Fruit fly (Drosophila melanogaster): ENCODE results near the gene Nubp2.

Gene Nubp2

DNA sequence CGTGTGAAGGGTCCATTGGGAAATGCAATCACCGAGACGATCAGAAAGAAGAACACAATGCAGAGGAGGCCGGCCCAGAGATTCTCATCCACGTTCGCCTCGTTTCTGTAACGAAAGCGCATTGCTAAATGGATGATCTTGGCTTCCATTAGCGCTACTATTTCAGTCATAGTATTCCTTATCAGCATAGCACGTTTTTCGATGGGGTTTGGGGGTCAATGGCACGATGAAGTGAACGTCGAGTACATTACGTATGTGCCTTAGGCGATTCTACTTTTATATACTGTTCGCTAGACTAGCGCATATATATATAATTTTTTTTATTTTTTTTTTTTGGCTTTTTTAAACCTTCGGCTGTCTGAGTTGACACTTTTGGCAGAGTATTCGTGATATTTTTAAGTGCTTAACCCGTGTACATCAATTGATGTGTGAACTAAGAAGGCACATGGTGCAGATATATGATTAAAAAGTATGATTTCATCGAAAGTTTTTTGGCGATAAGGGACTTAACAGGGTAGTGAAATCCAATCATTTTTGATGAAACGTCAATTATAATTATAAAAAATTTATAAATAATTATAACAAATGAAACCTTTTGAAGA lies 1.9 kb upstream of the Nubp2 start:
- TF ChIP-seq Clk (GFP tag; optimal IDR thresholded peaks at IDR 0.05) (no peak), cic (GFP tag; optimal IDR thresholded peaks at IDR 0.05) (peak; percentile 81), CG33017 (tag; optimal IDR thresholded peaks at IDR 0.05) (no peak), CG1620 (GFP tag; optimal IDR thresholded peaks at IDR 0.05) (no peak), CG7101 (tag; optimal IDR thresholded peaks at IDR 0.05) (no peak), tj (GFP tag; optimal IDR thresholded peaks at IDR 0.05) (peak; percentile 50), Mnt (GFP tag; optimal IDR thresholded peaks at IDR 0.05) (peak; percentile 60), CG11617 (GFP tag; optimal IDR thresholded peaks at IDR 0.05) (no peak), CG12768 (GFP tag; optimal IDR thresholded peaks at IDR 0.05) (no peak), ovo (GFP tag; optimal IDR thresholded peaks at IDR 0.05) (no peak), kay (GFP tag; ENCODE audit: borderline replicate concordance) (peak; percentile 42)

DNA sequence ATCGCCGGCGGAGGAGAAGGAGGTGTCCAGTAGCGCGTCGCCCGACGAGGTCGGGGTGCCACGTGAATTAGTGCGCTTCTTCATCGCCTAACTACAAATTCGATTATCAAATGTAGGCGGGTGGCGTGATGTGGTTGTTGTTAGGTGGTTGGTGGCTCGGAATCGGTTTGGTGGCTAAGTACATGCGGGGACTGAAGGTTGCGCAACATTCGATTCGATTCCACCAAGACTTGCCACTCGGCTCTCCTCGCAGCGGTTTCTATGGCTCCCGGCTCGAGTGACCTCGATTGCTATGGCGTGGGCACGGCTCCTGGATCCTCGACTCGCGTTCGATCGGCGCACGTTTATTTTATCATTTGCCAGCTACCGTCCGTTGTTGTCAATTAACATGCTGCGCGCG lies 633 bp upstream of the Nubp2 start:
- no peak for TF ChIP-seq CG1620 (GFP tag; optimal IDR thresholded peaks at IDR 0.05)
- no peak for TF ChIP-seq cic (GFP tag; optimal IDR thresholded peaks at IDR 0.05)
- TF ChIP-seq CG7101 (tag; optimal IDR thresholded peaks at IDR 0.05) = no peak
- TF ChIP-seq Hr96 (GFP tag; optimal IDR thresholded peaks at IDR 0.05) = no peak
- TF ChIP-seq CG5204 (GFP tag; optimal IDR thresholded peaks at IDR 0.05) = no peak
- no peak for TF ChIP-seq Crg-1 (GFP tag; optimal IDR thresholded peaks at IDR 0.05)
- no peak for TF ChIP-seq ovo (GFP tag; optimal IDR thresholded peaks at IDR 0.05)
- no peak for TF ChIP-seq bab1 (GFP tag; optimal IDR thresholded peaks at IDR 0.05)
- no peak for TF ChIP-seq CG7045 (GFP tag; optimal IDR thresholded peaks at IDR 0.05)
- TF ChIP-seq toe (GFP tag; optimal IDR thresholded peaks at IDR 0.05) = no peak
- no peak for TF ChIP-seq tj (GFP tag; optimal IDR thresholded peaks at IDR 0.05)
- no peak for TF ChIP-seq CG14711 (tag; optimal IDR thresholded peaks at IDR 0.05)
- no peak for TF ChIP-seq pad (GFP tag; optimal IDR thresholded peaks at IDR 0.05)
- TF ChIP-seq CG33017 (tag; optimal IDR thresholded peaks at IDR 0.05) = no peak

dm6 chr3L:20526143-20526195 lies 407 bp upstream of the Nubp2 start, which contains the start of gene Pss:
TSS of gene Pss (minus strand) at chr3L:20526174.
- TF ChIP-seq Clk (GFP tag; optimal IDR thresholded peaks at IDR 0.05) (no peak), CG7101 (tag; optimal IDR thresholded peaks at IDR 0.05) (no peak), cic (GFP tag; optimal IDR thresholded peaks at IDR 0.05) (no peak), CG1620 (GFP tag; optimal IDR thresholded peaks at IDR 0.05) (no peak), Mnt (GFP tag; optimal IDR thresholded peaks at IDR 0.05) (no peak), bab1 (GFP tag; optimal IDR thresholded peaks at IDR 0.05) (no peak), CG11617 (GFP tag; optimal IDR thresholded peaks at IDR 0.05) (no peak), kay (GFP tag; ENCODE audit: borderline replicate concordance) (no peak), Hr96 (GFP tag; optimal IDR thresholded peaks at IDR 0.05) (no peak), CG33017 (tag; optimal IDR thresholded peaks at IDR 0.05) (no peak), Crg-1 (GFP tag; optimal IDR thresholded peaks at IDR 0.05) (no peak), CG5204 (GFP tag; optimal IDR thresholded peaks at IDR 0.05) (no peak), toe (GFP tag; optimal IDR thresholded peaks at IDR 0.05) (no peak)

DNA sequence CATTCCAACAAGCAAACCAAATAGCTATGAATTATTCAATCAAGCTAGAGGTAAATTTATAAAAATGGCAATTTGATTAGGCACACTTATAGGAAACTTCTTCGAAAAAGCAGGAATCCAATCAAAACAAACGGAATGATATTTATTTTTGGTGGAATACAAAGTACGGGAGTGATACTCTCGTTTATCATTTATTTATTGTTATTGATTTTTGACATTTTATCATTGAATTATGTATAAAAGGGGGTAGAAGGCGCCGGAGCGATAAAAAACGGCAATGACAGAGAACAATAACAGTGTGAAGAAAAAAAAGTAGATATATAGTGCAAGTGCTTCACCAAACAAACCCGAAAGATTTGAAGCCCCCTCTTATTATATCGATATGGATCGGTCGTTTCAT lies 3.5 kb downstream of the Nubp2 start:
- peak; percentile 76 for TF ChIP-seq kay (GFP tag; ENCODE audit: borderline replicate concordance)
- no peak for TF ChIP-seq pad (GFP tag; optimal IDR thresholded peaks at IDR 0.05)

DNA sequence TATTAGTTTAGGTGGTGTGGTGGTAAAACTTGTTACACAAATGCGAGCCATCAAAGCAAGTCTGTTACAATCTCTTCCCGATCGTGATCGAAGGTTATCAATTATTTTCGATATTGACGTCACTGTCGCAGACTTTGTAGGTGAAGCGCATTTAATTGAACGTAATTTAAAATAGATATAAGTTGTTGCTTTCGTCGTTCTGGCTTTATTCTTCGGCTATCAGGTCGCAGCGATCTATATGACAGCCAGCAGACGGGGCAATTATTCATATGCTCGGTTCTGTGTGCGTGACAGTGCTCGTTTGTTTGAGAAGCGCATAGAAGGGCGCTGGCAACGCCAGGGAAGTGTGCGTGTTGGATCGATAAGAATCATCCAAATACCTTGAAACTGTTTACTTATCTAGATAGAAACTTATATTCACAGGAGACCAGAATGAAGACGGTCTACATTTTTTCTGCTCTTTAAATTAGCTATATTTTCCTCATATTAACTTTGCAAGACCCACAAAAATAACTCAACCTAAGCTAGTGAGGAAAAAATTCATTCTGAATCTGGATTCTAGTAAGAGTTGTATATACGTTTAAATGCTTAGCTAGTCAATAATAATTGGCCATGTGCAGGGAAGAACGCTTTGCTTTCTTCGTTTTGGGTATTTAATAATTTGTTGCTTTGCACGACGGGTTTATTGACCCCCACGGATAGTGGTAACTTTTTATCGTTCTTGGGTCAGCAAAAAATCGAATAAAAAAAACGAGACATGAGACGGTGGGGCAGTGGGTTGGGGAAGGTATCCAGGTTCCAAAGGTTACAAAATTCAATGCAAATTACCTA lies 4.2 kb downstream of the Nubp2 start:
- TF ChIP-seq tj (GFP tag; optimal IDR thresholded peaks at IDR 0.05) (peak; percentile 94), ovo (GFP tag; optimal IDR thresholded peaks at IDR 0.05) (no peak), CG12768 (GFP tag; optimal IDR thresholded peaks at IDR 0.05) (no peak), Hr96 (GFP tag; optimal IDR thresholded peaks at IDR 0.05) (no peak), CG7101 (tag; optimal IDR thresholded peaks at IDR 0.05) (no peak)

dm6 chr3L:20531257-20531656 lies 4.9 kb downstream of the Nubp2 start:
- TF ChIP-seq Hr96 (GFP tag; optimal IDR thresholded peaks at IDR 0.05) (no peak), cnc (optimal IDR thresholded peaks at IDR 0.05) (no peak), kay (GFP tag; ENCODE audit: borderline replicate concordance) (no peak), cic (GFP tag; optimal IDR thresholded peaks at IDR 0.05) (no peak), pad (GFP tag; optimal IDR thresholded peaks at IDR 0.05) (no peak), CG12768 (GFP tag; optimal IDR thresholded peaks at IDR 0.05) (no peak), Mnt (GFP tag; optimal IDR thresholded peaks at IDR 0.05) (no peak), bab1 (GFP tag; optimal IDR thresholded peaks at IDR 0.05) (no peak), CG33017 (tag; optimal IDR thresholded peaks at IDR 0.05) (no peak), Crg-1 (GFP tag; optimal IDR thresholded peaks at IDR 0.05) (no peak), CG1620 (GFP tag; optimal IDR thresholded peaks at IDR 0.05) (no peak), ovo (GFP tag; optimal IDR thresholded peaks at IDR 0.05) (no peak), CG7045 (GFP tag; optimal IDR thresholded peaks at IDR 0.05) (no peak), CG5204 (GFP tag; optimal IDR thresholded peaks at IDR 0.05) (no peak), CG14711 (tag; optimal IDR thresholded peaks at IDR 0.05) (no peak)

dm6 chr3L:20533409-20533808 lies 7.0 kb downstream of the Nubp2 start, which contains the start of gene CG13250:
TSS of gene CG13250 (plus strand) at chr3L:20533709.
- TF ChIP-seq tj (GFP tag; optimal IDR thresholded peaks at IDR 0.05) (peak; percentile 65), kay (GFP tag; ENCODE audit: borderline replicate concordance) (no peak)
